Fruit fly (Drosophila melanogaster) whole organism, embryonic: ENCODE data around the gene CG34117.

ENCODE experiments used
- Ada2b ChIP-seq: fragments of 200-800 bp; sonication (Bioruptor generic); IDR thresholded peaks from 2 replicates; pipeline ENCODE4 v1.3.6; 2022; ENCODE audit warnings: missing biosample characterization, missing genetic modification characterization
- Adf1 ChIP-seq: fragments of 200-800 bp; sonication (Bioruptor generic); IDR thresholded peaks from 2 replicates; pipeline ENCODE4 v1.3.6; 2022; ENCODE audit warnings: missing biosample characterization, missing genetic modification characterization
- Asciz ChIP-seq: fragments of 200-800 bp; sonication (Bioruptor generic); optimal IDR thresholded peaks from 2 replicates; lab custom pipeline; 2017; ENCODE audit warnings: missing biosample characterization, mild to moderate bottlenecking, missing genetic modification characterization, missing genetic modification reagents
- Atf3 ChIP-seq: fragments of 200-800 bp; sonication (Bioruptor generic); optimal IDR thresholded peaks from 3 replicates; lab custom pipeline; 2016; ENCODE audit warnings: missing biosample characterization, missing genetic modification characterization
- Blimp-1 ChIP-seq: fragments of 200-800 bp; sonication (Bioruptor generic); optimal IDR thresholded peaks from 3 replicates; lab custom pipeline; 2018; ENCODE audit warnings: missing biosample characterization, missing genetic modification characterization, mild to moderate bottlenecking, moderate library complexity, missing genetic modification reagents
- CG11085 ChIP-seq: fragments of 200-800 bp; sonication (Bioruptor generic); IDR thresholded peaks from 2 replicates; pipeline ENCODE4 v1.3.6; 2022; ENCODE audit warnings: missing biosample characterization, missing genetic modification characterization
- CG12071 ChIP-seq: fragments of 200-800 bp; sonication (Bioruptor generic); optimal IDR thresholded peaks from 3 replicates; lab custom pipeline; 2018; ENCODE audit warnings: missing biosample characterization, mild to moderate bottlenecking, missing genetic modification characterization
- CG1529 ChIP-seq: fragments of 200-800 bp; sonication (Bioruptor generic); optimal IDR thresholded peaks from 3 replicates; lab custom pipeline; 2018; ENCODE audit warnings: missing biosample characterization, missing genetic modification characterization
- CG17361 ChIP-seq: fragments of 200-800 bp; sonication (Bioruptor generic); IDR thresholded peaks from 3 replicates; pipeline ENCODE4 v1.3.6; 2022; ENCODE audit warnings: missing biosample characterization, missing genetic modification characterization
- CG30403 ChIP-seq: fragments of 200-800 bp; sonication (Bioruptor generic); optimal IDR thresholded peaks from 3 replicates; lab custom pipeline; 2016; ENCODE audit warnings: missing biosample characterization, missing genetic modification characterization
- CG30431 ChIP-seq: fragments of 200-800 bp; sonication (Bioruptor generic); optimal IDR thresholded peaks from 2 replicates; lab custom pipeline; 2017; ENCODE audit warnings: missing biosample characterization, missing genetic modification characterization
- CG34422 ChIP-seq: fragments of 200-800 bp; sonication (Bioruptor generic); IDR thresholded peaks from 3 replicates; pipeline ENCODE4 v1.3.6; 2022; ENCODE audit warnings: missing biosample characterization, missing genetic modification characterization
- CG8290 ChIP-seq, 3 experiments: fragments of 200-800 bp; sonication (Bioruptor generic); optimal IDR thresholded peaks; 2 replicates each; lab custom pipeline; 2016 to 2019; ENCODE audit warnings: missing biosample characterization in 3 of 3, missing genetic modification characterization in 3 of 3, mild to moderate bottlenecking in 2 of 3, moderate library complexity in 1 of 3
- CrebB ChIP-seq: fragments of 200-800 bp; sonication (Bioruptor generic); optimal IDR thresholded peaks from 3 replicates; lab custom pipeline; 2018; ENCODE audit warnings: missing biosample characterization, mild to moderate bottlenecking, missing genetic modification characterization
- D19A ChIP-seq: fragments of 200-800 bp; optimal IDR thresholded peaks from 3 replicates; lab custom pipeline; 2019; ENCODE audit warnings: missing biosample characterization, mild to moderate bottlenecking, missing genetic modification characterization, moderate library complexity
- Dfd ChIP-seq, 2 experiments: fragments of >200 bp; optimal IDR thresholded peaks; 2 replicates each; lab custom pipeline; 2017; ENCODE audit warnings: missing biosample characterization in 2 of 2, missing genetic modification characterization in 2 of 2
- Dp ChIP-seq: fragments of 200-800 bp; sonication (Bioruptor generic); optimal IDR thresholded peaks from 2 replicates; lab custom pipeline; 2018; ENCODE audit warnings: missing biosample characterization, mild to moderate bottlenecking, missing genetic modification characterization, moderate library complexity
- ERR ChIP-seq: fragments of 200-800 bp; sonication (Bioruptor generic); optimal IDR thresholded peaks from 2 replicates; lab custom pipeline; 2016; ENCODE audit warnings: missing biosample characterization, missing genetic modification characterization
- Ets65A ChIP-seq: fragments of 200-800 bp; sonication (Bioruptor generic); peaks from one replicate; lab custom pipeline; 2016; ENCODE audit warnings: missing biosample characterization, missing genetic modification characterization
- Fer3 ChIP-seq: fragments of 200-800 bp; sonication (Bioruptor generic); optimal IDR thresholded peaks from 2 replicates; lab custom pipeline; 2018; ENCODE audit warnings: missing biosample characterization, mild to moderate bottlenecking, missing genetic modification characterization, moderate library complexity
- HLH54F ChIP-seq: fragments of 200-800 bp; sonication (Bioruptor generic); optimal IDR thresholded peaks from 3 replicates; lab custom pipeline; 2016; ENCODE audit warnings: missing biosample characterization, missing genetic modification characterization
- Hsf ChIP-seq: fragments of 200-800 bp; sonication (Bioruptor generic); optimal IDR thresholded peaks from 3 replicates; lab custom pipeline; 2016; ENCODE audit warnings: missing biosample characterization, missing genetic modification characterization
- Six4 ChIP-seq: fragments of 200-800 bp; sonication (Bioruptor generic); optimal IDR thresholded peaks from 2 replicates; lab custom pipeline; 2016; ENCODE audit warnings: missing biosample characterization, missing genetic modification characterization
- chm ChIP-seq: fragments of 200-800 bp; sonication (Bioruptor generic); IDR thresholded peaks from 2 replicates; pipeline ENCODE4 v1.3.6; 2022; ENCODE audit warnings: missing biosample characterization, missing genetic modification characterization
- corto ChIP-seq: fragments of 200-800 bp; sonication (Bioruptor generic); optimal IDR thresholded peaks from 2 replicates; lab custom pipeline; 2016; ENCODE audit warnings: missing biosample characterization, mild to moderate bottlenecking, missing genetic modification characterization, moderate library complexity
- cwo ChIP-seq: fragments of 200-800 bp; sonication (Bioruptor generic); optimal IDR thresholded peaks from 3 replicates; lab custom pipeline; 2017; ENCODE audit warnings: missing biosample characterization, missing genetic modification characterization, mild to moderate bottlenecking, moderate library complexity, missing genetic modification reagents
- disco-r ChIP-seq: fragments of 200-800 bp; sonication (Bioruptor generic); optimal IDR thresholded peaks from 2 replicates; lab custom pipeline; 2016; ENCODE audit warnings: missing biosample characterization, missing genetic modification characterization
- dmrt99B ChIP-seq: fragments of 200-800 bp; sonication (Bioruptor generic); optimal IDR thresholded peaks from 2 replicates; lab custom pipeline; 2018; ENCODE audit warnings: missing biosample characterization, mild to moderate bottlenecking, missing genetic modification characterization, moderate library complexity
- dpn ChIP-seq, 2 experiments: fragments of 200-800 bp; sonication (Bioruptor generic); optimal IDR thresholded peaks; 3 replicates each; lab custom pipeline; 2016; ENCODE audit warnings: missing biosample characterization in 2 of 2, missing genetic modification characterization in 2 of 2
- emc ChIP-seq: fragments of 200-800 bp; sonication (Bioruptor generic); optimal IDR thresholded peaks from 2 replicates; lab custom pipeline; 2016; ENCODE audit warnings: missing biosample characterization, missing genetic modification characterization
- ewg ChIP-seq: fragments of 200-800 bp; sonication (Bioruptor generic); optimal IDR thresholded peaks from 3 replicates; lab custom pipeline; 2017; ENCODE audit warnings: mild to moderate bottlenecking, missing biosample characterization, missing genetic modification reagents, missing genetic modification characterization
- fd102C ChIP-seq: fragments of 200-800 bp; sonication (Bioruptor generic); optimal IDR thresholded peaks from 2 replicates; lab custom pipeline; 2018; ENCODE audit warnings: missing biosample characterization, mild to moderate bottlenecking, missing genetic modification characterization, moderate library complexity
- fd3F ChIP-seq: fragments of 200-800 bp; sonication (Bioruptor generic); optimal IDR thresholded peaks from 2 replicates; lab custom pipeline; 2018; ENCODE audit warnings: missing biosample characterization, mild to moderate bottlenecking, missing genetic modification characterization, moderate library complexity
- grau ChIP-seq: fragments of 200-800 bp; optimal IDR thresholded peaks from 3 replicates; lab custom pipeline; 2019; ENCODE audit warnings: missing biosample characterization, mild to moderate bottlenecking, missing genetic modification characterization, moderate library complexity
- gsb ChIP-seq: fragments of 200-800 bp; sonication (Bioruptor generic); IDR thresholded peaks from 2 replicates; pipeline ENCODE4 v1.3.6; 2022; ENCODE audit warnings: missing biosample characterization, missing genetic modification characterization
- gsb-n ChIP-seq: fragments of 200-800 bp; sonication (Bioruptor generic); optimal IDR thresholded peaks from 3 replicates; lab custom pipeline; 2018; ENCODE audit warnings: missing biosample characterization, mild to moderate bottlenecking, missing genetic modification characterization
- h ChIP-seq: fragments of >200 bp; optimal IDR thresholded peaks from 2 replicates; lab custom pipeline; 2017
- nmo ChIP-seq: fragments of 200-800 bp; sonication (Bioruptor generic); optimal IDR thresholded peaks from 2 replicates; lab custom pipeline; 2018; ENCODE audit warnings: missing biosample characterization, mild to moderate bottlenecking, missing genetic modification characterization, moderate library complexity
- p53 ChIP-seq: fragments of 200-800 bp; sonication (Bioruptor generic); optimal IDR thresholded peaks from 2 replicates; lab custom pipeline; 2016; ENCODE audit warnings: missing biosample characterization, missing genetic modification characterization
- rib ChIP-seq: fragments of 200-800 bp; sonication (Bioruptor generic); IDR thresholded peaks from 2 replicates; pipeline ENCODE4 v1.3.6; 2022; ENCODE audit warnings: missing biosample characterization, missing genetic modification characterization
- row ChIP-seq: fragments of 200-800 bp; sonication (Bioruptor generic); IDR thresholded peaks from 3 replicates; pipeline ENCODE4 v1.3.6; 2022; ENCODE audit warnings: missing biosample characterization, missing genetic modification characterization
- schlank ChIP-seq: fragments of 200-800 bp; sonication (Bioruptor generic); optimal IDR thresholded peaks from 2 replicates; lab custom pipeline; 2018; ENCODE audit warnings: missing biosample characterization, mild to moderate bottlenecking, missing genetic modification characterization
- shn ChIP-seq: fragments of 200-800 bp; sonication (Bioruptor generic); optimal IDR thresholded peaks from 3 replicates; lab custom pipeline; 2016; ENCODE audit warnings: missing biosample characterization, missing genetic modification characterization
- sqz ChIP-seq: fragments of 200-800 bp; sonication (Bioruptor generic); optimal IDR thresholded peaks from 3 replicates; lab custom pipeline; 2018; ENCODE audit warnings: missing biosample characterization, mild to moderate bottlenecking, missing genetic modification characterization
- stwl ChIP-seq: fragments of 200-800 bp; sonication (Bioruptor generic); optimal IDR thresholded peaks from 3 replicates; lab custom pipeline; 2018; ENCODE audit warnings: missing biosample characterization, mild to moderate bottlenecking, missing genetic modification characterization, moderate library complexity
- tup ChIP-seq: fragments of 200-800 bp; sonication (Bioruptor generic); optimal IDR thresholded peaks from 2 replicates; lab custom pipeline; 2016; ENCODE audit warnings: missing biosample characterization, mild to moderate bottlenecking, missing genetic modification characterization, moderate library complexity
- tx ChIP-seq: fragments of 200-800 bp; sonication (Bioruptor generic); optimal IDR thresholded peaks from 2 replicates; lab custom pipeline; 2016; ENCODE audit warnings: missing biosample characterization, missing genetic modification characterization
- yki ChIP-seq: fragments of >200 bp; optimal IDR thresholded peaks from 3 replicates; lab custom pipeline; 2018
- zen2 ChIP-seq: fragments of 200-800 bp; sonication (Bioruptor generic); IDR thresholded peaks from 3 replicates; pipeline ENCODE4 v1.3.6; 2022; ENCODE audit warnings: missing biosample characterization, missing genetic modification characterization; ENCODE audit not compliant: partially characterized antibody
- zfh1 ChIP-seq: fragments of 200-800 bp; sonication (Bioruptor generic); IDR thresholded peaks from 3 replicates; pipeline ENCODE4 v1.3.6; 2022; ENCODE audit warnings: missing biosample characterization, missing genetic modification characterization

CG34117 gene

dm6 chr3R:9430344-9431253 is 30.7 kb upstream of the CG34117 start (continued):
- TF ChIP-seq Atf3 (GFP tag; lab: Kevin White, UChicago) (no peak), disco-r (GFP tag; lab: Kevin White, UChicago) (no peak), cwo (GFP tag; lab: Kevin White, UChicago) (peak; percentile 38), gsb-n (tag; lab: Kevin White, UChicago) (no peak), chm (GFP tag; lab: Robert Waterston, UW) (no peak; the same call in 1 of the 2 replicates), gsb (no peak), CG1529 (GFP tag; lab: Kevin White, UChicago) (no peak), sqz (GFP tag; lab: Kevin White, UChicago) (peak; percentile 43), fd102C (no peak), CrebB (tag; lab: Kevin White, UChicago) (no peak), tup (GFP tag; lab: Kevin White, UChicago) (no peak), h (lab: Kevin White, UChicago) (no peak), fd3F (GFP tag; lab: Kevin White, UChicago) (peak; percentile 52), zfh1 (GFP tag; lab: Robert Waterston, UW) (no peak), corto (GFP tag; lab: Kevin White, UChicago) (no peak), CG8290 (GFP tag; optimal IDR thresholded peaks at IDR 0.05; lab: Kevin White, UChicago) (no peak), CG8290 (tag; optimal IDR thresholded peaks at IDR 0.05; lab: Kevin White, UChicago) (peak in 1 of 2 experiments; percentile 51), CG30403 (GFP tag; lab: Kevin White, UChicago) (peak; percentile 36), Asciz (GFP tag; lab: Kevin White, UChicago) (no peak), schlank (tag; lab: Kevin White, UChicago) (peak; percentile 26), Ada2b (GFP tag; lab: Robert Waterston, UW) (0 out of 2 replicates have a peak, but pooled peaks have one; percentile 32), nmo (GFP tag; lab: Kevin White, UChicago) (peak; percentile 5), p53 (GFP tag; lab: Kevin White, UChicago) (no peak), dmrt99B (tag; lab: Kevin White, UChicago) (peak; percentile 48), emc (GFP tag; lab: Kevin White, UChicago) (no peak), Fer3 (peak; percentile 40), Adf1 (GFP tag; lab: Robert Waterston, UW) (no peak), row (GFP tag; lab: Robert Waterston, UW) (peak; percentile 56; the same call in 2 of the 3 replicates), zen2 (GFP tag; lab: Robert Waterston, UW) (no peak), HLH54F (GFP tag; lab: Kevin White, UChicago) (no peak), CG17361 (GFP tag; lab: Robert Waterston, UW) (no peak), CG11085 (no peak), CG12071 (GFP tag; lab: Kevin White, UChicago) (no peak), dpn (GFP tag; optimal IDR thresholded peaks at IDR 0.05; lab: Kevin White, UChicago) (peak in 1 of 2 experiments; percentile 23), CG30431 (no peak), Hsf (peak; percentile 25), tx (GFP tag; lab: Kevin White, UChicago) (peak; percentile 7), stwl (tag; lab: Kevin White, UChicago) (no peak), ERR (GFP tag; lab: Kevin White, UChicago) (no peak), ewg (GFP tag; lab: Kevin White, UChicago) (no peak), yki (lab: Kevin White, UChicago) (no peak), Blimp-1 (no peak), shn (no peak), D19A (tag; lab: Kevin White, UChicago) (no peak), CG34422 (GFP tag; lab: Robert Waterston, UW) (no peak), Dp (GFP tag; lab: Kevin White, UChicago) (no peak), Ets65A (GFP tag; lab: Kevin White, UChicago) (no peak), Dfd (GFP tag; optimal IDR thresholded peaks at IDR 0.05; lab: Kevin White, UChicago) (no peak), rib (GFP tag; lab: Robert Waterston, UW) (no peak), Six4 (no peak), grau (tag; lab: Kevin White, UChicago) (peak; percentile 60)
